Fruit fly (Drosophila melanogaster) whole organism, embryonic: ENCODE results near the gene CG10300.

Source experiments
- CG1024 ChIP-seq: fragments of 200-800 bp; sonication (Bioruptor generic); IDR thresholded peaks from 2 replicates; pipeline ENCODE4 v1.3.6; 2022; ENCODE audit warnings: missing biosample characterization, missing genetic modification characterization
- CG2202 ChIP-seq: fragments of 200-800 bp; sonication (Bioruptor generic); optimal IDR thresholded peaks from 2 replicates; lab custom pipeline; 2018; ENCODE audit warnings: missing biosample characterization, mild to moderate bottlenecking, missing genetic modification characterization
- Camta ChIP-seq: fragments of 200-800 bp; sonication (Bioruptor generic); optimal IDR thresholded peaks from 2 replicates; lab custom pipeline; 2016; ENCODE audit warnings: missing biosample characterization, missing genetic modification characterization
- Chrac-16 ChIP-seq: fragments of 200-800 bp; sonication (Bioruptor generic); optimal IDR thresholded peaks from 3 replicates; lab custom pipeline; 2016; ENCODE audit warnings: missing biosample characterization, missing genetic modification characterization
- Ets97D ChIP-seq: fragments of 200-800 bp; sonication (Bioruptor generic); optimal IDR thresholded peaks from 3 replicates; lab custom pipeline; 2016; ENCODE audit warnings: missing biosample characterization, missing genetic modification characterization
- Opbp ChIP-seq: fragments of 200-800 bp; sonication (Bioruptor generic); IDR thresholded peaks from 3 replicates; pipeline ENCODE4 v1.3.6; 2022; ENCODE audit warnings: missing biosample characterization, missing genetic modification characterization; ENCODE audit not compliant: partially characterized antibody
- aop ChIP-seq: fragments of 200-800 bp; sonication (Bioruptor generic); IDR thresholded peaks from 2 replicates; pipeline ENCODE4 v1.3.6; 2022; ENCODE audit warnings: missing biosample characterization, missing genetic modification characterization
- cato ChIP-seq: fragments of 200-800 bp; sonication (Bioruptor generic); optimal IDR thresholded peaks from 2 replicates; lab custom pipeline; 2016; ENCODE audit warnings: missing biosample characterization, missing genetic modification characterization, borderline replicate concordance
- hb ChIP-seq: fragments of 200-800 bp; sonication (Bioruptor generic); IDR thresholded peaks from 3 replicates; pipeline ENCODE4 v1.3.6; 2022; ENCODE audit warnings: missing biosample characterization, missing genetic modification characterization; ENCODE audit not compliant: partially characterized antibody
- kay ChIP-seq: fragments of 200-800 bp; sonication (Bioruptor generic); optimal IDR thresholded peaks from 2 replicates; lab custom pipeline; 2016; ENCODE audit warnings: missing biosample characterization, missing genetic modification characterization
- pzg ChIP-seq: fragments of 200-800 bp; sonication (Bioruptor generic); optimal IDR thresholded peaks from 3 replicates; lab custom pipeline; 2018; ENCODE audit warnings: missing biosample characterization, mild to moderate bottlenecking, missing genetic modification characterization, moderate library complexity
- zfh1 ChIP-seq: fragments of 200-800 bp; sonication (Bioruptor generic); IDR thresholded peaks from 3 replicates; pipeline ENCODE4 v1.3.6; 2022; ENCODE audit warnings: missing biosample characterization, missing genetic modification characterization

- no peak for TF ChIP-seq CG1024
- TF ChIP-seq aop = no peak
- TF ChIP-seq Ets97D (GFP tag; lab: Kevin White, UChicago) = no peak
- TF ChIP-seq CG2202 (tag; lab: Kevin White, UChicago) = no peak
- no peak for TF ChIP-seq pzg (GFP tag; lab: Kevin White, UChicago)
- no peak for TF ChIP-seq zfh1
- TF ChIP-seq Opbp = no peak
- TF ChIP-seq cato = no peak
- TF ChIP-seq Chrac-16 (GFP tag; lab: Kevin White, UChicago) = no peak
- no peak for TF ChIP-seq Camta (GFP tag; lab: Kevin White, UChicago)
- TF ChIP-seq hb (GFP tag; lab: Robert Waterston, UW) = no peak
- TF ChIP-seq kay (GFP tag; lab: Kevin White, UChicago) = no peak
Observed at dm6 chr3R:23674369-23674768, 37.0 kb upstream of the CG10300 start.
